Fruit fly (Drosophila melanogaster) whole organism, embryonic: ENCODE results near the gene SerRS.

Source experiments
- Antp ChIP-seq: fragments of 200-800 bp; sonication (Bioruptor generic); optimal IDR thresholded peaks from 3 replicates; lab custom pipeline; 2016; ENCODE audit warnings: missing biosample characterization, missing genetic modification characterization
- Asciz ChIP-seq: fragments of 200-800 bp; sonication (Bioruptor generic); optimal IDR thresholded peaks from 2 replicates; lab custom pipeline; 2017; ENCODE audit warnings: missing biosample characterization, mild to moderate bottlenecking, missing genetic modification characterization, missing genetic modification reagents
- Atf3 ChIP-seq: fragments of 200-800 bp; sonication (Bioruptor generic); optimal IDR thresholded peaks from 3 replicates; lab custom pipeline; 2016; ENCODE audit warnings: missing biosample characterization, missing genetic modification characterization
- CG10462 ChIP-seq: fragments of 200-800 bp; sonication (Bioruptor generic); optimal IDR thresholded peaks from 2 replicates; lab custom pipeline; 2016; ENCODE audit warnings: missing biosample characterization, missing genetic modification characterization
- CG10543 ChIP-seq: fragments of 200-800 bp; sonication (Bioruptor generic); optimal IDR thresholded peaks from 3 replicates; lab custom pipeline; 2017; ENCODE audit warnings: missing biosample characterization, mild to moderate bottlenecking, missing genetic modification characterization, moderate library complexity
- CG11085 ChIP-seq: fragments of 200-800 bp; sonication (Bioruptor generic); IDR thresholded peaks from 2 replicates; pipeline ENCODE4 v1.3.6; 2022; ENCODE audit warnings: missing biosample characterization, missing genetic modification characterization
- CG11723 ChIP-seq: fragments of 200-800 bp; sonication (Bioruptor generic); optimal IDR thresholded peaks from 2 replicates; lab custom pipeline; 2017; ENCODE audit warnings: missing biosample characterization, mild to moderate bottlenecking, missing genetic modification characterization
- CG13123 ChIP-seq: fragments of 200-800 bp; sonication (Bioruptor generic); optimal IDR thresholded peaks from 2 replicates; lab custom pipeline; 2016; ENCODE audit warnings: missing biosample characterization, missing genetic modification characterization
- CG13894 ChIP-seq: fragments of 200-800 bp; sonication (Bioruptor generic); optimal IDR thresholded peaks from 3 replicates; lab custom pipeline; 2018; ENCODE audit warnings: missing biosample characterization, mild to moderate bottlenecking, missing genetic modification characterization, moderate library complexity
- CG1647 ChIP-seq: fragments of 200-800 bp; sonication (Bioruptor generic); optimal IDR thresholded peaks from 3 replicates; lab custom pipeline; 2016; ENCODE audit warnings: missing biosample characterization, missing genetic modification characterization
- CG2120 ChIP-seq: fragments of 200-800 bp; sonication (Bioruptor generic); optimal IDR thresholded peaks from 3 replicates; lab custom pipeline; 2016; ENCODE audit warnings: missing biosample characterization, missing genetic modification characterization
- CG2202 ChIP-seq: fragments of 200-800 bp; sonication (Bioruptor generic); optimal IDR thresholded peaks from 2 replicates; lab custom pipeline; 2018; ENCODE audit warnings: missing biosample characterization, mild to moderate bottlenecking, missing genetic modification characterization
- CG2875 ChIP-seq: fragments of 200-800 bp; sonication (Bioruptor generic); optimal IDR thresholded peaks from 2 replicates; lab custom pipeline; 2017; ENCODE audit warnings: missing biosample characterization, mild to moderate bottlenecking, missing genetic modification characterization, missing genetic modification reagents
- CG3281 ChIP-seq: fragments of 200-800 bp; sonication (Bioruptor generic); optimal IDR thresholded peaks from 3 replicates; lab custom pipeline; 2017; ENCODE audit warnings: missing biosample characterization, mild to moderate bottlenecking, missing genetic modification characterization
- CG4360 ChIP-seq: fragments of 200-800 bp; sonication (Bioruptor generic); IDR thresholded peaks from 2 replicates; pipeline ENCODE4 v1.3.6; 2022; ENCODE audit warnings: missing biosample characterization, missing genetic modification characterization
- CG4424 ChIP-seq: fragments of 200-800 bp; sonication (Bioruptor generic); optimal IDR thresholded peaks from 3 replicates; lab custom pipeline; 2016; ENCODE audit warnings: missing biosample characterization, missing genetic modification characterization
- CG6654 ChIP-seq: fragments of 200-800 bp; sonication (Bioruptor generic); optimal IDR thresholded peaks from 2 replicates; lab custom pipeline; 2017; ENCODE audit warnings: missing biosample characterization, mild to moderate bottlenecking, missing genetic modification characterization
- CG6813 ChIP-seq: fragments of 200-800 bp; sonication (Bioruptor generic); optimal IDR thresholded peaks from 2 replicates; lab custom pipeline; 2017; ENCODE audit warnings: missing biosample characterization, missing genetic modification characterization, mild to moderate bottlenecking, moderate library complexity, missing genetic modification reagents
- CG7928 ChIP-seq: fragments of 200-800 bp; sonication (Bioruptor generic); optimal IDR thresholded peaks from 2 replicates; lab custom pipeline; 2017; ENCODE audit warnings: missing biosample characterization, mild to moderate bottlenecking, missing genetic modification characterization
- CG8359 ChIP-seq: fragments of 200-800 bp; sonication (Bioruptor generic); optimal IDR thresholded peaks from 2 replicates; lab custom pipeline; 2017; ENCODE audit warnings: missing biosample characterization, mild to moderate bottlenecking, missing genetic modification characterization, borderline replicate concordance
- CG9727 ChIP-seq: fragments of 200-800 bp; sonication (Bioruptor generic); optimal IDR thresholded peaks from 3 replicates; lab custom pipeline; 2017; ENCODE audit warnings: missing biosample characterization, mild to moderate bottlenecking, missing genetic modification characterization
- CkIIα-i1 ChIP-seq: fragments of 200-800 bp; sonication (Bioruptor generic); IDR thresholded peaks from 2 replicates; pipeline ENCODE4 v1.3.6; 2022; ENCODE audit warnings: missing biosample characterization, missing genetic modification characterization
- CoRest ChIP-seq: fragments of 200-800 bp; sonication (Bioruptor generic); optimal IDR thresholded peaks from 3 replicates; lab custom pipeline; 2018; ENCODE audit warnings: missing biosample characterization, mild to moderate bottlenecking, missing genetic modification characterization, moderate library complexity
- Dfd ChIP-seq, 2 experiments: fragments of >200 bp; optimal IDR thresholded peaks; 2 replicates each; lab custom pipeline; 2017; ENCODE audit warnings: missing biosample characterization in 2 of 2, missing genetic modification characterization in 2 of 2
- E2f2 ChIP-seq: fragments of 200-800 bp; sonication (Bioruptor generic); IDR thresholded peaks from 2 replicates; pipeline ENCODE4 v1.3.6; 2022; ENCODE audit warnings: missing biosample characterization, missing genetic modification characterization
- Fer1 ChIP-seq: fragments of 200-800 bp; sonication (Bioruptor generic); optimal IDR thresholded peaks from 2 replicates; lab custom pipeline; 2017; ENCODE audit warnings: missing biosample characterization, mild to moderate bottlenecking, missing genetic modification characterization
- Hr78 ChIP-seq, 2 experiments: fragments of 200-800 bp in 1 of 2; fragments of >200 bp in 1 of 2; sonication (Bioruptor generic) in 1 of 2; optimal IDR thresholded peaks; 2 replicates each; lab custom pipeline; 2017 to 2019; ENCODE audit warnings: missing biosample characterization in 2 of 2, missing genetic modification characterization in 2 of 2, mild to moderate bottlenecking in 1 of 2, moderate library complexity in 1 of 2
- Med ChIP-seq: fragments of 200-800 bp; sonication (Bioruptor generic); peaks from one replicate; lab custom pipeline; 2016; ENCODE audit warnings: missing biosample characterization, missing genetic modification characterization, mild to moderate bottlenecking, inconsistent platforms, moderate library complexity
- Meics ChIP-seq: fragments of 200-800 bp; sonication (Bioruptor generic); optimal IDR thresholded peaks from 2 replicates; lab custom pipeline; 2017; ENCODE audit warnings: missing biosample characterization, mild to moderate bottlenecking, missing genetic modification characterization
- Mrtf ChIP-seq: fragments of 200-800 bp; sonication (Bioruptor generic); IDR thresholded peaks from 3 replicates; pipeline ENCODE4 v1.3.6; 2022; ENCODE audit warnings: missing biosample characterization, missing genetic modification characterization
- NfI ChIP-seq: fragments of 200-800 bp; sonication (Bioruptor generic); optimal IDR thresholded peaks from 3 replicates; lab custom pipeline; 2018; ENCODE audit warnings: missing biosample characterization, mild to moderate bottlenecking, missing genetic modification characterization, moderate library complexity
- Sox102F ChIP-seq: fragments of 200-800 bp; sonication (Bioruptor generic); optimal IDR thresholded peaks from 2 replicates; lab custom pipeline; 2018; ENCODE audit warnings: missing biosample characterization, mild to moderate bottlenecking, missing genetic modification characterization, moderate library complexity
- Taf1 ChIP-seq: fragments of 200-800 bp; sonication (Bioruptor generic); IDR thresholded peaks from 2 replicates; pipeline ENCODE4 v1.3.6; 2022; ENCODE audit warnings: missing biosample characterization, missing genetic modification characterization
- Tbp ChIP-seq: fragments of >200 bp; optimal IDR thresholded peaks from 2 replicates; lab custom pipeline; 2018; ENCODE audit warnings: missing biosample characterization, missing genetic modification characterization
- bowl ChIP-seq: fragments of 200-800 bp; sonication (Bioruptor generic); IDR thresholded peaks from 2 replicates; pipeline ENCODE4 v1.3.6; 2022; ENCODE audit warnings: missing biosample characterization, missing genetic modification characterization
- ham ChIP-seq: fragments of 200-800 bp; sonication (Bioruptor generic); IDR thresholded peaks from 2 replicates; pipeline ENCODE4 v1.3.6; 2022; ENCODE audit warnings: missing biosample characterization, missing genetic modification characterization
- hb ChIP-seq: fragments of 200-800 bp; sonication (Bioruptor generic); IDR thresholded peaks from 3 replicates; pipeline ENCODE4 v1.3.6; 2022; ENCODE audit warnings: missing biosample characterization, missing genetic modification characterization; ENCODE audit not compliant: partially characterized antibody
- hbn ChIP-seq: fragments of 200-800 bp; sonication (Bioruptor generic); IDR thresholded peaks from 2 replicates; pipeline ENCODE4 v1.3.6; 2022; ENCODE audit warnings: missing biosample characterization, missing genetic modification characterization; ENCODE audit not compliant: partially characterized antibody
- hkb ChIP-seq, 2 experiments: fragments of 200-800 bp in 1 of 2; fragments of >200 bp in 1 of 2; sonication (Bioruptor generic) in 1 of 2; IDR thresholded peaks in 1 of 2; optimal IDR thresholded peaks in 1 of 2; 2 replicates each; pipeline versions ENCODE4 v1.3.6 to Lab custom; 2017 to 2022; ENCODE audit warnings: missing biosample characterization in 1 of 2, missing genetic modification characterization in 1 of 2
- ind ChIP-seq: fragments of 200-800 bp; sonication (Bioruptor generic); optimal IDR thresholded peaks from 3 replicates; lab custom pipeline; 2016; ENCODE audit warnings: missing biosample characterization, missing genetic modification characterization
- mam ChIP-seq: fragments of 200-800 bp; sonication (Bioruptor generic); optimal IDR thresholded peaks from 3 replicates; lab custom pipeline; 2016; ENCODE audit warnings: missing biosample characterization, missing genetic modification characterization
- mirr ChIP-seq: fragments of 200-800 bp; sonication (Bioruptor generic); optimal IDR thresholded peaks from 3 replicates; lab custom pipeline; 2018; ENCODE audit warnings: missing biosample characterization, mild to moderate bottlenecking, missing genetic modification characterization
- phol ChIP-seq: fragments of 200-800 bp; sonication (Bioruptor generic); optimal IDR thresholded peaks from 3 replicates; lab custom pipeline; 2018; ENCODE audit warnings: missing biosample characterization, mild to moderate bottlenecking, missing genetic modification characterization, moderate library complexity
- pnt ChIP-seq: fragments of 200-800 bp; sonication (Bioruptor generic); optimal IDR thresholded peaks from 3 replicates; lab custom pipeline; 2016; ENCODE audit warnings: missing biosample characterization, missing genetic modification characterization
- psq ChIP-seq: fragments of 200-800 bp; sonication (Bioruptor generic); optimal IDR thresholded peaks from 2 replicates; lab custom pipeline; 2017; ENCODE audit warnings: missing biosample characterization, missing genetic modification characterization
- schlank ChIP-seq: fragments of 200-800 bp; sonication (Bioruptor generic); optimal IDR thresholded peaks from 2 replicates; lab custom pipeline; 2018; ENCODE audit warnings: missing biosample characterization, mild to moderate bottlenecking, missing genetic modification characterization
- sqz ChIP-seq: fragments of 200-800 bp; sonication (Bioruptor generic); optimal IDR thresholded peaks from 3 replicates; lab custom pipeline; 2018; ENCODE audit warnings: missing biosample characterization, mild to moderate bottlenecking, missing genetic modification characterization
- tll ChIP-seq, 2 experiments: fragments of 200-800 bp in 1 of 2; fragments of >200 bp in 1 of 2; sonication (Bioruptor generic) in 1 of 2; optimal IDR thresholded peaks; 2 replicates each; lab custom pipeline; 2017 to 2019; ENCODE audit warnings: missing biosample characterization in 2 of 2, missing genetic modification characterization in 2 of 2, mild to moderate bottlenecking in 1 of 2, moderate library complexity in 1 of 2
- tna ChIP-seq: fragments of 200-800 bp; sonication (Bioruptor generic); IDR thresholded peaks from 2 replicates; pipeline ENCODE4 v1.3.6; 2022; ENCODE audit warnings: missing biosample characterization, missing genetic modification characterization; ENCODE audit not compliant: partially characterized antibody

The SerRS gene

DNA sequence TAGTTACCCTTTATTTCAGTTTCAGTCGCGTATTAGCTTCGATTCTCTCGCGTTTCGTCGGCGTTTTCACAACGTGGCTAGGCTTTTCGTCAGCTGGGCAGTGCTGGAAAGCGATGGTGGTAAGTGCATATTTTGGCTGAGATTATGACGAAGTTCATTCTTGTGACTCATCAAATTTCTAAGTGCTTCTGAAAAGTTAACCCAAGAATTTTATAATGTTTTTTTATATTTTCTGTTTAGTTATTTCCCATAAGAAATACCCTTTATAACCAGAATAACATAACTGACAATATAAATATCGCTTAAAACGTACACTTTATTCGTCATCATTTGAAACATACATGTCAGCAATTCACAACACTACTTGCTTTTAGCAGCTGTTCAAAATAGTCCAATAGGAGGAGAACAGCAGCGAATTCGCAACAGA is at the start of gene SerRS, which contains the start of gene CG17260 (continued):
- TF ChIP-seq NfI (GFP tag; lab: Kevin White, UChicago) (peak; percentile 93), CG10462 (GFP tag; lab: Kevin White, UChicago) (peak; percentile 85), pnt (GFP tag; lab: Kevin White, UChicago) (peak; percentile 96), mirr (GFP tag; lab: Kevin White, UChicago) (peak; percentile 76), CG11085 (peak; percentile 92), sqz (GFP tag; lab: Kevin White, UChicago) (no peak), CG4360 (GFP tag; lab: Robert Waterston, UW) (no peak), hbn (peak; percentile 50), mam (GFP tag; lab: Kevin White, UChicago) (peak; percentile 96), CG13123 (peak; percentile 85), Dfd (GFP tag; optimal IDR thresholded peaks at IDR 0.05; lab: Kevin White, UChicago) (peak in 1 of 2 experiments; percentile 28), Taf1 (peak; percentile 82), Meics (GFP tag; lab: Kevin White, UChicago) (peak; percentile 100), ind (peak; percentile 96), CG2120 (peak; percentile 98), Med (GFP tag; lab: Kevin White, UChicago) (peak; percentile 98), CG11723 (GFP tag; lab: Kevin White, UChicago) (no peak), CG2202 (tag; lab: Kevin White, UChicago) (peak; percentile 81), schlank (tag; lab: Kevin White, UChicago) (peak; percentile 80), ham (GFP tag; lab: Robert Waterston, UW) (peak; percentile 77), tna (GFP tag; lab: Robert Waterston, UW) (no peak), CG10543 (GFP tag; lab: Kevin White, UChicago) (peak; percentile 91), CG4424 (peak; percentile 95), Asciz (no peak), hb (GFP tag; lab: Robert Waterston, UW) (no peak), tll (GFP tag; optimal IDR thresholded peaks at IDR 0.05; lab: Kevin White, UChicago) (peak; percentile 34 to 49), hkb (optimal IDR thresholded peaks at IDR 0.05; lab: Kevin White, UChicago) (peak; percentile 58), hkb (GFP tag; IDR thresholded peaks at IDR 0.05; lab: Robert Waterston, UW) (peak; percentile 87), Hr78 (GFP tag; optimal IDR thresholded peaks at IDR 0.05; lab: Kevin White, UChicago) (no peak), CG9727 (peak; percentile 86), CG7928 (peak; percentile 66), CG1647 (peak; percentile 89), CG6813 (GFP tag; lab: Kevin White, UChicago) (peak; percentile 60), E2f2 (peak; percentile 71), CG3281 (GFP tag; lab: Kevin White, UChicago) (peak; percentile 89), phol (tag; lab: Kevin White, UChicago) (peak; percentile 96), CkIIα-i1 (no peak), CG13894 (tag; lab: Kevin White, UChicago) (peak; percentile 82), Atf3 (peak; percentile 89), Tbp (GFP tag; lab: Kevin White, UChicago) (no peak), Mrtf (peak; percentile 88), CG8359 (peak; percentile 74), Fer1 (peak; percentile 90), Antp (GFP tag; lab: Kevin White, UChicago) (peak; percentile 94), CG6654 (peak; percentile 65), CoRest (tag; lab: Kevin White, UChicago) (peak; percentile 95), CG2875 (GFP tag; lab: Kevin White, UChicago) (peak; percentile 75), Sox102F (GFP tag; lab: Kevin White, UChicago) (peak; percentile 93), psq (GFP tag; lab: Kevin White, UChicago) (peak; percentile 90), bowl (GFP tag; lab: Robert Waterston, UW) (peak; percentile 26; the same call in 1 of the 2 replicates)
